Worm (Caenorhabditis elegans): ENCODE results near the gene T22F3.7.

DNA sequence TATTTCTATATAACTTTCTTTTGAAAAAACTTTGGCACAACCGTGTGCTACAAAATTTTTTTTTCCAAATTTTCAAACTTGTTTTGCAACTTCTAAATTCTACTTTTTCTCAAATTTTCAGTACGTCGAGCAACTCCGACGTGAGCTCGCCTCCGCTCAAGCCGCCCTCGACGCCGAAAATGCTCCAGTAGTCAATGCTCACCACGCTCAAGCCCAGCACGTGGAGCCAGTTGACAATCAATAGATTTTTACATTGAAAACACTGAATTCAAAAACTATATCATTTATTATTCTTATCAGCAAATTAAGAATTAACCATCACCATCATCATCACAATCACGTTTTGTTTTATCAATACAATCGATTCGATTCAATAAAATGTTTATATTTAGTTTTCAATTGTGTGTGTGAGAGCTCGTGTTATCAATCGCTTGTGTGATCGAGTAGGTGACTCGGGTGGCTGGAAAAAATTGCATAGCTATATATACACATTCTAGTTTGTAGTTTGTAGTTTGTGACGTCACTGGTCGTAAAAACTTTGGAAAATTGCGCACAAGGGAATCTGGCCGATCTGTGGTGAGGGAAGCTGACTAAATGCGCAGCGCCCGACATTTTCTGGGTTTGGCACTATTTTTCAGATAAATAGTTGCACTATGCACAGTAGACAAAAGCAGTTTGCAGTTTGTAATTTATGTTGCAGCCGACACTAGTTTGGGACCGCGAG, 34.0 kb upstream of the T22F3.7 start:
- no peak for TF ChIP-seq hlh-8 (tag; optimal IDR thresholded peaks at IDR 0.05)
- no peak for TF ChIP-seq ztf-16 (tag; optimal IDR thresholded peaks at IDR 0.05)
- TF ChIP-seq nhr-232 (tag; optimal IDR thresholded peaks at IDR 0.05) = no peak
- no peak for TF ChIP-seq dmd-4 (tag; optimal IDR thresholded peaks at IDR 0.05; ENCODE audit: borderline replicate concordance)
- TF ChIP-seq nhr-11 (tag; optimal IDR thresholded peaks at IDR 0.05) = no peak
- peak; percentile 28 for TF ChIP-seq pqm-1 (tag; optimal IDR thresholded peaks at IDR 0.05)
- no peak for TF ChIP-seq rnt-1 (tag; optimal IDR thresholded peaks at IDR 0.05)
- TF ChIP-seq ceh-31 (tag; optimal IDR thresholded peaks at IDR 0.05) = no peak
- no peak for TF ChIP-seq unc-86 (tag; optimal IDR thresholded peaks at IDR 0.05)
- no peak for TF ChIP-seq hlh-15 (tag; optimal IDR thresholded peaks at IDR 0.05)
- no peak for TF ChIP-seq ref-2 (tag; optimal IDR thresholded peaks at IDR 0.05)
- TF ChIP-seq T23F11.4 (GFP tag; optimal IDR thresholded peaks at IDR 0.05) = no peak

Data from whole organism, late embryonic.